Fruit fly (Drosophila melanogaster) whole organism, embryonic: Measurements from ENCODE around the gene mat.

ENCODE experiments used
- CG11456 ChIP-seq: fragments of 200-800 bp; sonication (Bioruptor generic); IDR thresholded peaks from 3 replicates; pipeline ENCODE4 v1.3.6; 2022; ENCODE audit warnings: missing biosample characterization, missing genetic modification characterization
- CG12219 ChIP-seq: fragments of 200-800 bp; sonication (Bioruptor generic); optimal IDR thresholded peaks from 3 replicates; lab custom pipeline; 2018; ENCODE audit warnings: missing biosample characterization, mild to moderate bottlenecking, missing genetic modification characterization
- CG12236 ChIP-seq: fragments of 200-800 bp; sonication (Bioruptor generic); optimal IDR thresholded peaks from 2 replicates; lab custom pipeline; 2016; ENCODE audit warnings: missing biosample characterization, missing genetic modification characterization
- CG14965 ChIP-seq: fragments of 200-800 bp; sonication (Bioruptor generic); optimal IDR thresholded peaks from 2 replicates; lab custom pipeline; 2016; ENCODE audit warnings: missing biosample characterization, missing genetic modification characterization, borderline replicate concordance
- CG16813 ChIP-seq: fragments of 200-800 bp; sonication (Bioruptor generic); IDR thresholded peaks from 3 replicates; pipeline ENCODE4 v1.3.6; 2022; ENCODE audit warnings: missing biosample characterization, missing genetic modification characterization; ENCODE audit not compliant: partially characterized antibody
- CG17328 ChIP-seq: fragments of 200-800 bp; sonication (Bioruptor generic); IDR thresholded peaks from 2 replicates; pipeline ENCODE4 v1.3.6; 2022; ENCODE audit warnings: missing biosample characterization, missing genetic modification characterization
- CG1792 ChIP-seq: fragments of 200-800 bp; sonication (Bioruptor generic); optimal IDR thresholded peaks from 2 replicates; lab custom pipeline; 2016; ENCODE audit warnings: missing biosample characterization, missing genetic modification characterization
- CG18476 ChIP-seq: fragments of 200-800 bp; sonication (Bioruptor generic); optimal IDR thresholded peaks from 2 replicates; lab custom pipeline; 2016; ENCODE audit warnings: missing biosample characterization, mild to moderate bottlenecking, missing genetic modification characterization
- CG2199 ChIP-seq: fragments of 200-800 bp; sonication (Bioruptor generic); IDR thresholded peaks from 3 replicates; pipeline ENCODE4 v1.3.6; 2022; ENCODE audit warnings: missing biosample characterization, missing genetic modification characterization
- CG30020 ChIP-seq: fragments of 200-800 bp; optimal IDR thresholded peaks from 2 replicates; lab custom pipeline; 2019; ENCODE audit warnings: missing biosample characterization, mild to moderate bottlenecking, missing genetic modification characterization, moderate library complexity
- CG34224 ChIP-seq: fragments of 200-800 bp; sonication (Bioruptor generic); IDR thresholded peaks from 3 replicates; pipeline ENCODE4 v1.3.6; 2022; ENCODE audit warnings: missing biosample characterization, missing genetic modification characterization; ENCODE audit not compliant: partially characterized antibody
- CG4730 ChIP-seq: fragments of 200-800 bp; sonication (Bioruptor generic); IDR thresholded peaks from 2 replicates; pipeline ENCODE4 v1.3.6; 2022; ENCODE audit warnings: missing biosample characterization, missing genetic modification characterization
- CG5245 ChIP-seq: fragments of 200-800 bp; sonication (Bioruptor generic); optimal IDR thresholded peaks from 3 replicates; lab custom pipeline; 2016; ENCODE audit warnings: missing biosample characterization, missing genetic modification characterization
- CG6175 ChIP-seq: fragments of 200-800 bp; sonication (Bioruptor generic); IDR thresholded peaks from 3 replicates; pipeline ENCODE4 v1.3.6; 2022; ENCODE audit warnings: missing biosample characterization, missing genetic modification characterization
- CG7839 ChIP-seq: fragments of 200-800 bp; sonication (Bioruptor generic); optimal IDR thresholded peaks from 3 replicates; lab custom pipeline; 2018; ENCODE audit warnings: missing biosample characterization, mild to moderate bottlenecking, missing genetic modification characterization, moderate library complexity
- CkIIα-i1 ChIP-seq: fragments of 200-800 bp; sonication (Bioruptor generic); IDR thresholded peaks from 2 replicates; pipeline ENCODE4 v1.3.6; 2022; ENCODE audit warnings: missing biosample characterization, missing genetic modification characterization
- CoRest ChIP-seq: fragments of 200-800 bp; sonication (Bioruptor generic); optimal IDR thresholded peaks from 3 replicates; lab custom pipeline; 2018; ENCODE audit warnings: missing biosample characterization, mild to moderate bottlenecking, missing genetic modification characterization, moderate library complexity
- Dfd ChIP-seq, 2 experiments: fragments of >200 bp; optimal IDR thresholded peaks; 2 replicates each; lab custom pipeline; 2017; ENCODE audit warnings: missing biosample characterization in 2 of 2, missing genetic modification characterization in 2 of 2
- Doc2 ChIP-seq: fragments of 200-800 bp; sonication (Bioruptor generic); IDR thresholded peaks from 2 replicates; pipeline ENCODE4 v1.3.6; 2022; ENCODE audit warnings: missing biosample characterization, missing genetic modification characterization
- ERR ChIP-seq: fragments of 200-800 bp; sonication (Bioruptor generic); optimal IDR thresholded peaks from 2 replicates; lab custom pipeline; 2016; ENCODE audit warnings: missing biosample characterization, missing genetic modification characterization
- Ets65A ChIP-seq: fragments of 200-800 bp; sonication (Bioruptor generic); peaks from one replicate; lab custom pipeline; 2016; ENCODE audit warnings: missing biosample characterization, missing genetic modification characterization
- Fer1 ChIP-seq: fragments of 200-800 bp; sonication (Bioruptor generic); optimal IDR thresholded peaks from 2 replicates; lab custom pipeline; 2017; ENCODE audit warnings: missing biosample characterization, mild to moderate bottlenecking, missing genetic modification characterization
- GATAe ChIP-seq: fragments of 200-800 bp; sonication (Bioruptor generic); conservative IDR thresholded peaks from 2 replicates; pipeline ENCODE4 v1.3.6; 2022; ENCODE audit warnings: missing biosample characterization, missing genetic modification characterization
- Gsc ChIP-seq: fragments of 200-800 bp; sonication (Bioruptor generic); IDR thresholded peaks from 2 replicates; pipeline ENCODE4 v1.3.6; 2022; ENCODE audit warnings: missing biosample characterization, missing genetic modification characterization
- HHEX ChIP-seq: fragments of 200-800 bp; sonication (Bioruptor generic); optimal IDR thresholded peaks from 3 replicates; lab custom pipeline; 2017; ENCODE audit warnings: missing biosample characterization, mild to moderate bottlenecking, missing genetic modification characterization, missing genetic modification reagents
- Hand ChIP-seq: fragments of 200-800 bp; sonication (Bioruptor generic); optimal IDR thresholded peaks from 2 replicates; lab custom pipeline; 2017; ENCODE audit warnings: mild to moderate bottlenecking, missing biosample characterization, missing genetic modification reagents, missing genetic modification characterization
- Hr39 ChIP-seq: fragments of >200 bp; optimal IDR thresholded peaks from 2 replicates; lab custom pipeline; 2017
- MBD-R2 ChIP-seq: fragments of 200-800 bp; sonication (Bioruptor generic); IDR thresholded peaks from 2 replicates; pipeline ENCODE4 v1.3.6; 2022; ENCODE audit warnings: missing biosample characterization, missing genetic modification characterization
- Max ChIP-seq: fragments of 200-800 bp; sonication (Bioruptor generic); optimal IDR thresholded peaks from 2 replicates; lab custom pipeline; 2016; ENCODE audit warnings: missing biosample characterization, mild to moderate bottlenecking, missing genetic modification characterization
- Med ChIP-seq: fragments of 200-800 bp; sonication (Bioruptor generic); peaks from one replicate; lab custom pipeline; 2016; ENCODE audit warnings: missing biosample characterization, missing genetic modification characterization, mild to moderate bottlenecking, inconsistent platforms, moderate library complexity
- Optix ChIP-seq: fragments of 200-800 bp; sonication (Bioruptor generic); IDR thresholded peaks from 3 replicates; pipeline ENCODE4 v1.3.6; 2022; ENCODE audit warnings: missing biosample characterization, missing genetic modification characterization
- amos ChIP-seq: fragments of 200-800 bp; sonication (Bioruptor generic); IDR thresholded peaks from 2 replicates; pipeline ENCODE4 v1.3.6; 2022; ENCODE audit warnings: missing biosample characterization, missing genetic modification characterization; ENCODE audit not compliant: partially characterized antibody
- az2 ChIP-seq: fragments of 200-800 bp; sonication (Bioruptor generic); optimal IDR thresholded peaks from 3 replicates; lab custom pipeline; 2016; ENCODE audit warnings: missing biosample characterization, missing genetic modification characterization
- bab2 ChIP-seq: fragments of 200-800 bp; sonication (Bioruptor generic); optimal IDR thresholded peaks from 2 replicates; lab custom pipeline; 2016; ENCODE audit warnings: missing biosample characterization, missing genetic modification characterization
- ci ChIP-seq: fragments of 200-800 bp; sonication (Bioruptor generic); IDR thresholded peaks from 3 replicates; pipeline ENCODE4 v1.3.6; 2022; ENCODE audit warnings: missing biosample characterization, missing genetic modification characterization
- da ChIP-seq: fragments of 200-800 bp; sonication (Bioruptor generic); optimal IDR thresholded peaks from 2 replicates; lab custom pipeline; 2016; ENCODE audit warnings: missing biosample characterization, missing genetic modification characterization
- esg ChIP-seq: fragments of 200-800 bp; sonication (Bioruptor generic); conservative IDR thresholded peaks from 2 replicates; pipeline ENCODE4 v1.3.6; 2022; ENCODE audit warnings: missing biosample characterization, missing genetic modification characterization
- her ChIP-seq: fragments of 200-800 bp; sonication (Bioruptor generic); optimal IDR thresholded peaks from 2 replicates; lab custom pipeline; 2016; ENCODE audit warnings: missing biosample characterization, missing genetic modification characterization
- kay ChIP-seq: fragments of 200-800 bp; sonication (Bioruptor generic); optimal IDR thresholded peaks from 2 replicates; lab custom pipeline; 2016; ENCODE audit warnings: missing biosample characterization, missing genetic modification characterization
- oc ChIP-seq: fragments of 200-800 bp; sonication (Bioruptor generic); optimal IDR thresholded peaks from 2 replicates; lab custom pipeline; 2018; ENCODE audit warnings: missing biosample characterization, mild to moderate bottlenecking, missing genetic modification characterization, moderate library complexity
- p53 ChIP-seq: fragments of 200-800 bp; sonication (Bioruptor generic); optimal IDR thresholded peaks from 2 replicates; lab custom pipeline; 2016; ENCODE audit warnings: missing biosample characterization, missing genetic modification characterization
- pb ChIP-seq: fragments of 200-800 bp; sonication (Bioruptor generic); optimal IDR thresholded peaks from 3 replicates; lab custom pipeline; 2016; ENCODE audit warnings: missing biosample characterization, missing genetic modification characterization
- pfk ChIP-seq: fragments of 200-800 bp; sonication (Bioruptor generic); optimal IDR thresholded peaks from 2 replicates; lab custom pipeline; 2018; ENCODE audit warnings: missing biosample characterization, mild to moderate bottlenecking, missing genetic modification characterization, moderate library complexity
- pho ChIP-seq: fragments of 200-800 bp; sonication (Bioruptor generic); optimal IDR thresholded peaks from 2 replicates; lab custom pipeline; 2016; ENCODE audit warnings: missing biosample characterization, missing genetic modification characterization
- prd ChIP-seq, 3 experiments: fragments of >200 bp in 2 of 3; fragments of 200-800 bp in 1 of 3; sonication (Bioruptor generic) in 1 of 3; optimal IDR thresholded peaks in 2 of 3; IDR thresholded peaks in 1 of 3; 2 replicates in 2 of 3; 3 replicates in 1 of 3; pipeline versions ENCODE4 v1.3.6 to Lab custom; 2017 to 2022; ENCODE audit warnings: missing biosample characterization in 1 of 3, missing genetic modification characterization in 1 of 3
- scrt ChIP-seq: fragments of 200-800 bp; sonication (Bioruptor generic); optimal IDR thresholded peaks from 2 replicates; lab custom pipeline; 2018; ENCODE audit warnings: missing biosample characterization, mild to moderate bottlenecking, missing genetic modification characterization, moderate library complexity
- sima ChIP-seq: fragments of 200-800 bp; sonication (Bioruptor generic); optimal IDR thresholded peaks from 2 replicates; lab custom pipeline; 2016; ENCODE audit warnings: missing biosample characterization, missing genetic modification characterization
- sna ChIP-seq: fragments of 200-800 bp; sonication (Bioruptor generic); IDR thresholded peaks from 2 replicates; pipeline ENCODE4 v1.3.6; 2022; ENCODE audit warnings: missing biosample characterization, missing genetic modification characterization; ENCODE audit not compliant: partially characterized antibody
- ssp ChIP-seq: fragments of 200-800 bp; sonication (Bioruptor generic); IDR thresholded peaks from 2 replicates; pipeline ENCODE4 v1.3.6; 2022; ENCODE audit warnings: missing biosample characterization, missing genetic modification characterization
- tna ChIP-seq: fragments of 200-800 bp; sonication (Bioruptor generic); IDR thresholded peaks from 2 replicates; pipeline ENCODE4 v1.3.6; 2022; ENCODE audit warnings: missing biosample characterization, missing genetic modification characterization; ENCODE audit not compliant: partially characterized antibody
- trh ChIP-seq: fragments of 200-800 bp; sonication (Bioruptor generic); optimal IDR thresholded peaks from 2 replicates; lab custom pipeline; 2016; ENCODE audit warnings: missing biosample characterization, missing genetic modification characterization
- zfh1 ChIP-seq: fragments of 200-800 bp; sonication (Bioruptor generic); IDR thresholded peaks from 3 replicates; pipeline ENCODE4 v1.3.6; 2022; ENCODE audit warnings: missing biosample characterization, missing genetic modification characterization

Gene mat

dm6 chr3L:917225-917624 is 14.5 kb downstream of the mat start (continued):
- TF ChIP-seq amos (GFP tag; lab: Robert Waterston, UW) (no peak), zfh1 (GFP tag; lab: Robert Waterston, UW) (0 out of 3 replicates have a peak, but pooled peaks have one; percentile 14), CG30020 (tag; lab: Kevin White, UChicago) (no peak), CG6175 (GFP tag; lab: Robert Waterston, UW) (no peak), CG12219 (GFP tag; lab: Kevin White, UChicago) (no peak), Optix (GFP tag; lab: Robert Waterston, UW) (no peak), Doc2 (no peak), bab2 (GFP tag; lab: Kevin White, UChicago) (no peak), scrt (GFP tag; lab: Kevin White, UChicago) (no peak), kay (GFP tag; lab: Kevin White, UChicago) (no peak), her (GFP tag; lab: Kevin White, UChicago) (no peak), CG18476 (GFP tag; lab: Kevin White, UChicago) (peak; percentile 9), Med (GFP tag; lab: Kevin White, UChicago) (peak; percentile 52), esg (peak; percentile 27), GATAe (no peak), sima (no peak), az2 (GFP tag; lab: Kevin White, UChicago) (no peak), CG5245 (GFP tag; lab: Kevin White, UChicago) (no peak), da (no peak), MBD-R2 (GFP tag; lab: Robert Waterston, UW) (0 out of 2 replicates have a peak, but pooled peaks have one; percentile 10), Hand (GFP tag; lab: Kevin White, UChicago) (peak; percentile 60), pho (GFP tag; lab: Kevin White, UChicago) (no peak), Fer1 (GFP tag; lab: Kevin White, UChicago) (peak; percentile 66), CG1792 (GFP tag; lab: Kevin White, UChicago) (no peak), CG17328 (GFP tag; lab: Robert Waterston, UW) (no peak), CG4730 (GFP tag; lab: Robert Waterston, UW) (no peak), ssp (GFP tag; lab: Robert Waterston, UW) (peak; percentile 14; the same call in 1 of the 2 replicates), CG11456 (GFP tag; lab: Robert Waterston, UW) (0 out of 3 replicates have a peak, but pooled peaks have one; percentile 19), ci (GFP tag; lab: Robert Waterston, UW) (no peak), prd (optimal IDR thresholded peaks at IDR 0.05; lab: Kevin White, UChicago) (no peak), prd (GFP tag; IDR thresholded peaks at IDR 0.05; lab: Robert Waterston, UW) (peak; percentile 39; the same call in 1 of the 3 replicates), oc (no peak), Hr39 (lab: Kevin White, UChicago) (no peak), Max (GFP tag; lab: Kevin White, UChicago) (no peak), CG16813 (no peak), pfk (GFP tag; lab: Kevin White, UChicago) (no peak), sna (GFP tag; lab: Robert Waterston, UW) (no peak), p53 (GFP tag; lab: Kevin White, UChicago) (no peak), ERR (GFP tag; lab: Kevin White, UChicago) (no peak), Dfd (GFP tag; optimal IDR thresholded peaks at IDR 0.05; lab: Kevin White, UChicago) (no peak), trh (GFP tag; lab: Kevin White, UChicago) (no peak), HHEX (GFP tag; lab: Kevin White, UChicago) (peak; percentile 1), Ets65A (GFP tag; lab: Kevin White, UChicago) (no peak), CG2199 (GFP tag; lab: Robert Waterston, UW) (no peak), CG14965 (no peak), CG34224 (GFP tag; lab: Robert Waterston, UW) (no peak), Gsc (GFP tag; lab: Robert Waterston, UW) (no peak), CoRest (tag; lab: Kevin White, UChicago) (peak; percentile 29), pb (no peak), CG12236 (GFP tag; lab: Kevin White, UChicago) (no peak), CG7839 (tag; lab: Kevin White, UChicago) (peak; percentile 54), tna (GFP tag; lab: Robert Waterston, UW) (no peak), CkIIα-i1 (no peak)
